Fruit fly (Drosophila melanogaster): ENCODE measurements around the gene CG10177.

Gene CG10177

DNA sequence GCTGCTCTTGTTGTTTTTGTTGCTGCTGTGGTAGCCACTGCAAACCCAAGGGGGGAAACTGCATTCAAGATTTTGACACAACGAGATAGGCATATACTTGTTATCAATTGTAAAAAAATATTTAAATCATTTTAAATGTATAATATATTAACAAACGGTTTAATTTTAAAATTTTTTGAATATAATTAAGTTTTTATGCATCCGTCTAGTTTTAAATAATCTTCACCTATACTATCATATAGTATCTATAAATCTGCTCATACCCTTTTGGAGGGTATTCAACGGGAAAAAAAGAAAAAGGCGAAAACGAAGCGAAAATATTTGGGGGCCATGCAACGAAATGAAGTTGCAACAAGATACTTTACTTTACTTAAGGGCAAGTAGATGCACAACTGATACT, 24.9 kb downstream of the CG10177 start:
- TF ChIP-seq Crg-1 (GFP tag; optimal IDR thresholded peaks at IDR 0.05), result no peak

DNA sequence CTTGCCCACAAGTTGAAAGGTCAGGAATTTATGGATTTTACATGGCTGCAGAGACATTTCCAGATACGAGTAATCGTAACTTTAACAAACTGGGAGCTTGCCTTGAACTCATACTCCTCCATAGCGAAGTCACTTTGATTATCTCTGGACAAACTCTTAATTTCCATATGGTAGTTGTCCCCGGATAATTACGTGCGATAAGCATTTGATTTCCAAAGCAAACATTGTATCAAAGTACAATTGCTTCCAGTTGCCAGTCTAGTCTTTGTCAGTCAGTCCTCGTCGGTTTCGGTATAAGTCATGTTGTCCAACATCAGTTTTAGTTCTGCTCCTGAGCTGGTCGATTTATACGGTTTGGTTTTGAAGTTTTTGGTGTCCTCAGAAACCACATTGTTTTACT, 34.2 kb downstream of the CG10177 start, which contains the start of gene Ir94h:
TSS of gene Ir94h (plus strand) at position 301 of the 400 bp plus-strand sequence.
- TF ChIP-seq CG33017 (tag; optimal IDR thresholded peaks at IDR 0.05), result no peak
- TF ChIP-seq tj (GFP tag; optimal IDR thresholded peaks at IDR 0.05), result no peak
- no peak for TF ChIP-seq Hr96 (GFP tag; optimal IDR thresholded peaks at IDR 0.05)
- no peak for TF ChIP-seq CG1620 (GFP tag; optimal IDR thresholded peaks at IDR 0.05)
- no peak for TF ChIP-seq CG12768 (GFP tag; optimal IDR thresholded peaks at IDR 0.05)
- TF ChIP-seq CG7045 (GFP tag; optimal IDR thresholded peaks at IDR 0.05), result no peak
- no peak for TF ChIP-seq toe (GFP tag; optimal IDR thresholded peaks at IDR 0.05)
- TF ChIP-seq Mnt (GFP tag; optimal IDR thresholded peaks at IDR 0.05), result no peak
- TF ChIP-seq cic (GFP tag; optimal IDR thresholded peaks at IDR 0.05), result no peak
- TF ChIP-seq cnc (optimal IDR thresholded peaks at IDR 0.05), result no peak

DNA sequence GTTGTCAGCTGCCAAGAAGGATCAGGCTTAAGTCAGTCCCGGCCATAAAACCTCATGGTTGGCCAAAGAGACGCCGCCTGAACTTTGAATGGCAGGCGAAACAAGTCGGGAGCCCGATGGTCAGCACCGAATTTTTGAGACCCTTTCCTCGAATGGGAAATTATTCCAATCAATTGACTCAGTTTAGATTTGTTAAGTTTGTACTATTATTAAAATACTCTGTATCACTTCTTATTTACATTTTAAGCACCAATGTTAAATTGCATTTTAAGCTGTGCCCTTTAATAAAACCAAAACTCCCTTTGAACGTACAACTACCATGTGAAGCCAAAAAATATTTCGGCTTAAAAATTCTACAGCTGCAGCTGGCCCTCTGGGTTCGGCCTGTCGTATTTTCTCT, 34.6 kb downstream of the CG10177 start:
- TF ChIP-seq CG7101 (tag; optimal IDR thresholded peaks at IDR 0.05), result no peak
- no peak for TF ChIP-seq Mnt (GFP tag; optimal IDR thresholded peaks at IDR 0.05)
- no peak for TF ChIP-seq CG33017 (tag; optimal IDR thresholded peaks at IDR 0.05)
- TF ChIP-seq toe (GFP tag; optimal IDR thresholded peaks at IDR 0.05), result no peak
- no peak for TF ChIP-seq CG1620 (GFP tag; optimal IDR thresholded peaks at IDR 0.05)
- TF ChIP-seq bab1 (GFP tag; optimal IDR thresholded peaks at IDR 0.05), result no peak
- no peak for TF ChIP-seq tj (GFP tag; optimal IDR thresholded peaks at IDR 0.05)
- no peak for TF ChIP-seq Crg-1 (GFP tag; optimal IDR thresholded peaks at IDR 0.05)
- TF ChIP-seq Hr96 (GFP tag; optimal IDR thresholded peaks at IDR 0.05), result no peak

DNA sequence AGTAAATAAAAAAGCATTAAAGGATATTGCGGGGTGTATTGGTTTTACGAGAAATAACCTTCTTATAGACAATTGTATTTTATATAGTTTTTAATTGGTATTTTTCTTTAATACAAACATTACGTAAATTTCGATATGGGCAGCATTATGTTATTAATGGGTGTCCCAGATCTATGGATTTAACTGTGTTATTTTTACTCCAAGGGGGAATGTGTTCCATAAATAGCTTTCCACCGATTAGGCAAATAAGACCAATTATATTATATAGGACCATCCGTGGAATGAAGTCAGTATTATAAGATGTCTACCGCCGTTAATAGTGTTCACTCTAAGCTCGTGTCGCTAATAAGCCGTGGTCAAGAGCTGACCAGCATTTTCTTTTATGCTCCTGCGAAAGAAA, 37.8 kb downstream of the CG10177 start, which contains the start of gene Ir94g:
TSS of gene Ir94g (plus strand) at position 301 of the 400 bp plus-strand sequence.
- no peak for TF ChIP-seq Crg-1 (GFP tag; optimal IDR thresholded peaks at IDR 0.05)

DNA sequence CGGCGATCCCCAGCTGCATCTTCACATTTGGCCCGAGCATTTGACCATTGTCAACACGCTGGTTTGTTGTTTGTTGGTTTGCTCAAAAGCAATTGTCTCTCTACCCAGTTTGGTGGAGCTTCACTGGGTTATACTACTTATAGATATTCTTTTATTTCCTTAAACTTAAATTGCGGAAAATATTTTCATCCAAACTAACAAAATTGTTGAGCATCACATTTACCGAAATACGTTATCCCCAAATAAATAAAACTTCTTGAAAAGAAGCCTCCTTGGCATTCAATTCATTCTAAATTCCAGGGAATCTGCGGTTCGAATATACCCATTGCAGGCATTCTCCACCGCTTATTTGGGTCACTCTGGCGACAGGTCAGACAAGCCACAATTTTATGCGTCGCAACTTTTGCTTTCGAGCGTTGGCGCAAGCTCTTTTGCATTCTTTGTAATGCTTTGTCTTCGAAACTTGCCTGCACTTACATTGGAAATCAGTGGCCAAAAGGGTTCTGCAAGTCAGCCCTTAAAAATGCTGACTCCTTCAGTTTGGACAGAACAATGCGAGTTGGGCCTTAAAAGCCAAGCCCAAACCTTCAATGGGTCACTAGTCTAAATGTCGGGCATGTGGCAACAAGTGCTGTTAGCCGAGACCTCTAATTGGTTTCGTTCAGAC, 40.0 kb downstream of the CG10177 start, which contains the start of gene Ir94f:
TSS of gene Ir94f (plus strand) at position 617 of the 667 bp plus-strand sequence.
- TF ChIP-seq CG5204 (GFP tag; optimal IDR thresholded peaks at IDR 0.05) (no peak), Mnt (GFP tag; optimal IDR thresholded peaks at IDR 0.05) (no peak), toe (GFP tag; optimal IDR thresholded peaks at IDR 0.05) (no peak), ovo (GFP tag; optimal IDR thresholded peaks at IDR 0.05) (no peak), CG33017 (tag; optimal IDR thresholded peaks at IDR 0.05) (no peak), CG1620 (GFP tag; optimal IDR thresholded peaks at IDR 0.05) (no peak), CG12768 (GFP tag; optimal IDR thresholded peaks at IDR 0.05) (no peak), cnc (optimal IDR thresholded peaks at IDR 0.05) (no peak), CG11617 (GFP tag; optimal IDR thresholded peaks at IDR 0.05) (no peak), Crg-1 (GFP tag; optimal IDR thresholded peaks at IDR 0.05) (no peak), tj (GFP tag; optimal IDR thresholded peaks at IDR 0.05) (no peak), pad (GFP tag; optimal IDR thresholded peaks at IDR 0.05) (no peak), Hr96 (GFP tag; optimal IDR thresholded peaks at IDR 0.05) (no peak), CG7045 (GFP tag; optimal IDR thresholded peaks at IDR 0.05) (no peak), Clk (GFP tag; optimal IDR thresholded peaks at IDR 0.05) (no peak), kay (GFP tag; ENCODE audit: borderline replicate concordance) (no peak), bab1 (GFP tag; optimal IDR thresholded peaks at IDR 0.05) (no peak)

DNA sequence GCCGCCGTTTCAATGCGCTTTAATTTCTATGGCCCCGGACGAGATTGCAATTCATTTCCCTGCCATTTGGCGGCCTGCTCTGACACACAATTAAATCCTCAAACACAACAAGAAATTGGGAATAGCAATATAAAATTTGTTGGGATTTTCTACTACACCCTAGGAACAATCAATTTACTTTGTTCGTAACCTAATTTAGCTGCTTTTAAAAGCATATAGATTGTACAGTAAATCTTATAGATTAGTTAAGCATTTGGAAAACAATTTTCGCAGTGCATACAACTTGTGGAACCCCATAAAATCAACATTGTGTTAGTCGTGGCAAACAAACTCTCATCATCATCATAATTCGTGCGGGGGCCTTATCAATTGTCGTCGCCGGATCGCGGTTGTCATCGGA, 45.3 kb downstream of the CG10177 start:
- TF ChIP-seq tj (GFP tag; optimal IDR thresholded peaks at IDR 0.05) (no peak), Mnt (GFP tag; optimal IDR thresholded peaks at IDR 0.05) (no peak), CG7045 (GFP tag; optimal IDR thresholded peaks at IDR 0.05) (no peak), CG1620 (GFP tag; optimal IDR thresholded peaks at IDR 0.05) (no peak), CG11617 (GFP tag; optimal IDR thresholded peaks at IDR 0.05) (no peak), kay (GFP tag; ENCODE audit: borderline replicate concordance) (no peak), pad (GFP tag; optimal IDR thresholded peaks at IDR 0.05) (no peak), cic (GFP tag; optimal IDR thresholded peaks at IDR 0.05) (no peak)

DNA sequence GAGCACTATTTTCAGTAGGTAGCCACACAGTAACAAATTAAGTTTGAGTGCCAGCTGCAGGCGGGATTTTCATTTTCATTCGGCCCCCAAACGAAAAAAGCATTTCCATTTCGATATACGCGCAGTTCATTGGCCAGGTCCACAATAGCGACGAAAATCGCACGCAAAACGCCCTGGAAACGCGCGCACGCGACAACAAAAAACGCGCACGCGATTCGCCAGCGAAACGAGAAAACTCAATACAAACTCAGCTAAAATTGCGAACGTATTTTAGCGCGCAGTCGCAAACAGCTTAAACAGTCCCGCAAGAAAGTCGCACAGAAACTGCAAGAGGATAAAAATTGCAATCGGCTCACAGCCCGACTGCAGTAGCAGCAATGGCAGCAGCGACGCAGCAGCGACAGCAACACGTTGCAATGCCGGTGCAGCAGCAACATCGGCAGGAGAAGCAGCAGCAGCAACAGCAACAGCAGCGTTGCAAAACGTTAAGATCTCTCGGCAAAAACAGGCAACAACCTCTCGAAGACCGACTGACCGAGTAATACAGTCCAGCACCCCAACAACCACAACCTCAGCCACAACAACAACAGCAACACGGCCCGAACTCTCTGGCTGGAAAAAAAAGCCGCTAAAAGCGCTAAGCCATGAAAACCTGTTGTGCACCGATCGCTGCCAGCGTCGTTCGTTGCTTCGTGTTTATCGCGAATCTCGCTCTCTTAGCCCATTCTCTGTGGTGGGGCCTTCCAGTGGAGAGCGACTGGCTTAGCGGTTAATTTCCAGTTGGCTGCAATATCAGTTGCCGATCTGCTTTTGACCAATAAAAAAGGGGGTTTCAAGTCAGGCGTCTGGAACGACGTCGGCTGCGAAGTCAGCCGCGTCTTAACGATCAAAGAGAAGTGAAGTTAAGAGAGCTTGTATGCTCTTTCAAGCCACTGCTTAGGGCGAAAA, 49.1 kb downstream of the CG10177 start, which contains the start of gene CG4374:
TSS of gene CG4374 (minus strand) at position 268 of the 948 bp plus-strand sequence.
- TF ChIP-seq CG7045 (GFP tag; optimal IDR thresholded peaks at IDR 0.05) (no peak), Crg-1 (GFP tag; optimal IDR thresholded peaks at IDR 0.05) (no peak), bab1 (GFP tag; optimal IDR thresholded peaks at IDR 0.05) (no peak), toe (GFP tag; optimal IDR thresholded peaks at IDR 0.05) (no peak), tj (GFP tag; optimal IDR thresholded peaks at IDR 0.05) (no peak), CG1620 (GFP tag; optimal IDR thresholded peaks at IDR 0.05) (no peak), CG7101 (tag; optimal IDR thresholded peaks at IDR 0.05) (no peak)
